Worm (Caenorhabditis elegans): ENCODE results near the gene nhr-232.

nhr-232 gene

ce11 chrV:10243105-10243504, 12.9 kb upstream of the nhr-232 start, which contains the start of gene C12D8.9:
C12D8.9 (minus strand) TSS chrV:10243205.
- TF ChIP-seq elt-3 (tag; optimal IDR thresholded peaks at IDR 0.05) (no peak), blmp-1 (tag; optimal IDR thresholded peaks at IDR 0.05) (no peak)

DNA sequence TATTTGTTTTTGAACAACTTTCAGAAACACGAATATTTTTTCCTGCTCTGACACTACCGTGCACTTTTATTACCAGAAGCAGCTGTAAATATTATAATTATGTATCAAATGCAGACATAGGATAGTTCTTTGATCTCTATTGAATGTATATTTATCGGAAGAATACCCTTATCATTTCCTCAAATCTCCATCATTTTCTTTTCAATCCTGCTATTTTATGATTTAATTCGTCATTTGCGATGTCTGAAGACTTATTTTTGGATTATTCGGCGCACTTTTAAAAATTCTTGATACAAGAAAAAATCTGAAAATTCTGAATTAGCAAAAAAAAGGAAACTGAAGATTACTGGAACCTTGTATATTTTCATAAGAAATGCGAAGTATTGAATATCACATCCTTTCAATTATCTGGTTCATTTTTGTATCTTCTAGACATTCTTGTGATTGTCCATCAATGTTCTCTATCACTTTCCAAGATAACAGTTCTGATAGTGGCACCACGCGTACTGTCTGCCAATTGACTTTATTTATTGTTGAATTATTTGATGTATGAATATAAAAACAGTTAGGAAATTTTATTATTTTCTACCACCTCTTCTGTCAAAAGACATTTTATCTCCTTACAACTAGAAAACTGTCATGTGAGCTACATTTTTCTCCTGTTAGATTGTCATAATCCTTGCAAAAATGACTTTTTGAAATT, 11.8 kb upstream of the nhr-232 start:
- TF ChIP-seq elt-1 (tag; optimal IDR thresholded peaks at IDR 0.05; ENCODE audit: borderline replicate concordance, insufficient read depth), result peak; percentile 54
- TF ChIP-seq snpc-4 (tag; optimal IDR thresholded peaks at IDR 0.05), result no peak

DNA sequence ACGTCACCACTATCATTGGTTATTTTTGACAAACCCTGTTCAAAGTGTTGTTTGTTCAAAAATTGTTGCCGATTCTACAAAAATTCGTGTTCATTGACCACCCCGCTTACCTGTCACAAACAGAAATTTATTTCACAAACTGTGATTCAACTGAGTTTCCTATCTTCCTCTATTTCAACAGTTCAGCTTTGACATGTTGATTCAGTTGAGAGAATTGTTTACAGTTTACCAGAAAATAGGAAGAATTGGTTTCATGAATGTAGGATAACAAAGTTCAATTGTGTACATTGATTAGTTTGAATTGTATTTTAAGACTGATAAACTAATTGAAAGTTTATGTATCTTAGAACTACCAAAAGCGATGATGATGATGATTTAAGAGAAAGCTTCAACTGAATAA, 10.4 kb upstream of the nhr-232 start:
- TF ChIP-seq blmp-1 (tag; optimal IDR thresholded peaks at IDR 0.05) (no peak), drap-1 (GFP tag; optimal IDR thresholded peaks at IDR 0.05) (no peak), mep-1 (tag; optimal IDR thresholded peaks at IDR 0.05) (no peak), lin-32 (GFP tag; optimal IDR thresholded peaks at IDR 0.05) (no peak), tbx-8 (GFP tag; optimal IDR thresholded peaks at IDR 0.05) (no peak), flh-1 (GFP tag; optimal IDR thresholded peaks at IDR 0.05) (no peak), ztf-11 (tag; optimal IDR thresholded peaks at IDR 0.05) (no peak), ham-2 (GFP tag; optimal IDR thresholded peaks at IDR 0.05) (no peak), unc-39 (tag; optimal IDR thresholded peaks at IDR 0.05) (no peak)

ce11 chrV:10246443-10246885, 9.5 kb upstream of the nhr-232 start:
- TF ChIP-seq elt-3 (tag; optimal IDR thresholded peaks at IDR 0.05) (no peak), M03D4.4 (tag; optimal IDR thresholded peaks at IDR 0.05) (no peak), ces-1 (GFP tag; optimal IDR thresholded peaks at IDR 0.05) (peak; percentile 2)

- no peak for TF ChIP-seq ces-1 (GFP tag; optimal IDR thresholded peaks at IDR 0.05)
- no peak for TF ChIP-seq zip-8 (tag; optimal IDR thresholded peaks at IDR 0.05)
- no peak for TF ChIP-seq nhr-2 (tag; optimal IDR thresholded peaks at IDR 0.05)
- TF ChIP-seq lin-13 (tag; optimal IDR thresholded peaks at IDR 0.05), result no peak
- no peak for TF ChIP-seq snpc-4 (tag; optimal IDR thresholded peaks at IDR 0.05)
- no peak for TF ChIP-seq ceh-39 (tag; optimal IDR thresholded peaks at IDR 0.05)
- peak; percentile 75 for TF ChIP-seq pha-4 (tag; optimal IDR thresholded peaks at IDR 0.05)
- TF ChIP-seq elt-3 (tag; optimal IDR thresholded peaks at IDR 0.05), result no peak
- TF ChIP-seq nhr-28 (tag; optimal IDR thresholded peaks at IDR 0.05), result no peak
Measured at ce11 chrV:10246967-10247366, 9.0 kb upstream of the nhr-232 start.

ce11 chrV:10247673-10248239, 8.2 kb upstream of the nhr-232 start:
- TF ChIP-seq tbx-8 (GFP tag; optimal IDR thresholded peaks at IDR 0.05) (no peak), lsy-2 (tag; optimal IDR thresholded peaks at IDR 0.05) (no peak), sem-2 (GFP tag; optimal IDR thresholded peaks at IDR 0.05) (no peak), unc-39 (tag; optimal IDR thresholded peaks at IDR 0.05) (no peak), drap-1 (GFP tag; optimal IDR thresholded peaks at IDR 0.05) (no peak), elt-1 (tag; optimal IDR thresholded peaks at IDR 0.05; ENCODE audit: borderline replicate concordance, insufficient read depth) (no peak), mls-2 (tag; optimal IDR thresholded peaks at IDR 0.05) (no peak), ztf-11 (tag; optimal IDR thresholded peaks at IDR 0.05) (no peak), unc-120 (tag; optimal IDR thresholded peaks at IDR 0.05; ENCODE audit: poor library complexity, severe bottlenecking) (no peak), ces-1 (GFP tag; optimal IDR thresholded peaks at IDR 0.05) (no peak), blmp-1 (tag; optimal IDR thresholded peaks at IDR 0.05) (no peak), M03D4.4 (tag; optimal IDR thresholded peaks at IDR 0.05) (no peak), ham-2 (GFP tag; optimal IDR thresholded peaks at IDR 0.05) (no peak), ceh-43 (GFP tag; optimal IDR thresholded peaks at IDR 0.05) (no peak), ceh-83 (GFP tag; optimal IDR thresholded peaks at IDR 0.05) (no peak), unc-62 (GFP tag; optimal IDR thresholded peaks at IDR 0.05) (no peak), lin-32 (GFP tag; optimal IDR thresholded peaks at IDR 0.05) (no peak), sptf-1 (tag; optimal IDR thresholded peaks at IDR 0.05) (no peak)

Measured in whole organism, mixed stage, embryonic.